Fruit fly (Drosophila melanogaster) Kc167 (cell line): ENCODE results near the gene Lcp65Ad.

Source experiments
- Myc ChIP-seq: fragments of >200 bp; optimal IDR thresholded peaks from 2 replicates; lab custom pipeline; 2017; ENCODE audit warnings: missing external identifiers
- Sin3A ChIP-seq: fragments of >200 bp; optimal IDR thresholded peaks from 2 replicates; lab custom pipeline; 2018; ENCODE audit warnings: missing external identifiers
- h ChIP-seq: fragments of >200 bp; optimal IDR thresholded peaks from 3 replicates; lab custom pipeline; 2018; ENCODE audit warnings: missing external identifiers
- insv ChIP-seq: fragments of >200 bp; optimal IDR thresholded peaks from 3 replicates; lab custom pipeline; 2018; ENCODE audit warnings: missing external identifiers
- psq ChIP-seq: fragments of >200 bp; optimal IDR thresholded peaks from 2 replicates; lab custom pipeline; 2017; ENCODE audit warnings: missing external identifiers
- ttk ChIP-seq: sonication (Bioruptor generic); optimal IDR thresholded peaks from 2 replicates; lab custom pipeline; 2017; ENCODE audit warnings: missing external identifiers

Gene Lcp65Ad

DNA sequence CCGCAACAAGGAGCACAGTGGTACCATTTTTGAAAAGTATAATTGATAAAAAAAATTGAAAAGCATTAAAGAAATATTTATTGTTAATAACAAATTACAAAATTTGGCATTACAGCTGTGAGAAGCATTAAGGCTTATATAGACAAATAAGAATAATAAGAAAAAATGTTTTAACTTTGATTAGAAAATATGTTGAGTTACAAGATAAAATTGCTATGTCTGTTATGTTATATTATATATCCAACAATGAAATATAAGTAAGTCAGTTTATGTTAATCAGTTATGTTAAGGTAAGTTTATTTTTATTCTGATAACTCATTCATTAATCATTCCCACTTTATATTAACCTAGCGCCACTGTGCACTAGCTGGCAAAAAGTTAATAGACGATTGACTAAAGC lies 16.7 kb downstream of the Lcp65Ad start:
- TF ChIP-seq ttk, result no peak
- no peak for TF ChIP-seq Sin3A (lab: Kevin White, UChicago)
- TF ChIP-seq h (lab: Kevin White, UChicago), result no peak
- TF ChIP-seq psq, result no peak
- no peak for TF ChIP-seq insv (lab: Kevin White, UChicago)
- TF ChIP-seq Myc (lab: Kevin White, UChicago), result no peak

dm6 chr3L:6160514-6160913 lies 17.3 kb downstream of the Lcp65Ad start, which contains the start of gene Cpr65Az:
Gene Cpr65Az, plus strand, starts transcription at chr3L:6160814.
- TF ChIP-seq psq, result no peak
- no peak for TF ChIP-seq h (lab: Kevin White, UChicago)
- no peak for TF ChIP-seq Sin3A (lab: Kevin White, UChicago)
- no peak for TF ChIP-seq ttk
- no peak for TF ChIP-seq insv (lab: Kevin White, UChicago)
- TF ChIP-seq Myc (lab: Kevin White, UChicago), result no peak

DNA sequence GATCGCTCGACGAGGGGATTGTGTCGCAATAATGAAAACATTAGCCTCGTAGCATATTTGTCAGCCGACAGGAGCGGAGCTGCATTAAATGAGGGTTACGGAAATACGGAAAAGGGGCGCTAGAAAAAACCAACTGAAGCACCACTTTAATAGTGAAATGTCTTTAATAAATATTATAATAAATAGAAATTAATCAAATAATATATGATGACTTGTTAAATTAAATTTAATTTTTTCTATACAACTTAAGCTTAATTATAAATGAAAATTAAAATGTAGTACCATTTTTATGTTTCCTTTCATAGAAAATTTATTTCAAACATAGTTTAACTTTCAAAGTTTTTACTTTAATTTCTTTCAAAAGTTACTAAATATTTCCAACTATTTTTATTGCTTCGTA lies 18.8 kb downstream of the Lcp65Ad start:
- TF ChIP-seq Sin3A (lab: Kevin White, UChicago), result no peak
- TF ChIP-seq insv (lab: Kevin White, UChicago), result no peak
- no peak for TF ChIP-seq Myc (lab: Kevin White, UChicago)
- TF ChIP-seq h (lab: Kevin White, UChicago), result no peak
- no peak for TF ChIP-seq psq
- TF ChIP-seq ttk, result no peak

DNA sequence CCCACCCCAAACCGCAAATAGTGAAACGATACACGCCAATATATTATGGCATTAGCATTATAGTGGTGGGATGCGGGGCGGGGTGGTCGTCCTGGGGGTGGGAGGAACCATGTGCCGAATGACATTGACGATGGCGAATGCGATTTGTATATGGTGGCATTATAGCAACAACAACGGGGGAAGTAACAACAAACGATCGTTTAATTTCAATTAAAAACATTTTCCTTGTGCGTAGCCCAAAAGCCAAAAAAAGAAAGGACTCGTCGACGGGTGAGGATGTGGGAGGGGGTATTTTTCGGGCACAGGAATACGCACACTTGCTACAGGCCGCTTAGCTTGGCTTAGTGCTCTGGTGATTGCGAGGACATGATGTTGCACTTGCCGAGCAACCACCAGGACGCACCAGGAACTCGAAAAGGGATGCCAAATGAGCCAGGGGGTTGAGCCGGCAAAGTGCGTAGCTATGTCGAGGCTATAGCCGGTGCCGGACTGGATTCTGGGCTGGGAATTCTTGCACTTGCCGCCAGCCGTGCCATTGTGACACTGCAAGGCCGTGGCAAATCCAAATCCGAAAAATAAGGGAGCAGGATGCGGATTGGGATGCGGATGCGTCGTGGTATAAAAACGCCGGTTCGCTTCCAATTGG lies 19.4 kb downstream of the Lcp65Ad start, which contains the start of gene Prdm13:
Gene Prdm13, plus strand, starts transcription at position 645 of the 646 bp plus-strand sequence.
- TF ChIP-seq h (lab: Kevin White, UChicago), result no peak

DNA sequence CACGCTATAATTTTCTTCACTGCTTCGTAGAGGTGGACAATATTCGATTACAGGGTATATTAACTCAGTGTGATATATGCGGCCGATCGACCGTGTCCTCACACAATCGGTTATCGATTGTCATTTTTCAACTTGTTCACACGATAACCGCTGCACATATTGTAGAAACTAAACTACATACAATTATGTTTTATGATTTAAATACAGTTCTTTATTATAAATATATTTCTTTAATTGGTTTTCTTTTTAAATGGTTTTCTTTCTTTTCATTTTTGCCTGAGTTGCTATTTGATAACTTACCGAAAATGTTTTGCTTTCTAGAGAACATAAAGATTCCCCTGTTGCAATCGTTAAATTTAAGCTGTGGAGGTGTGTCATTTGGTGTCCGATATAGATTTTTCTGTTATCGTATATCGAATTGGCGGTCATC lies 30.6 kb downstream of the Lcp65Ad start, which contains the start of the genes fmt and CG7376:
Gene fmt, minus strand, starts transcription at position 55 of the 430 bp plus-strand sequence.
Gene CG7376, plus strand, starts transcription at position 423 of the 430 bp plus-strand sequence.
- no peak for TF ChIP-seq h (lab: Kevin White, UChicago)
- no peak for TF ChIP-seq Sin3A (lab: Kevin White, UChicago)
- no peak for TF ChIP-seq insv (lab: Kevin White, UChicago)
- TF ChIP-seq ttk, result no peak
- TF ChIP-seq Myc (lab: Kevin White, UChicago), result no peak
- no peak for TF ChIP-seq psq

- TF ChIP-seq Myc (lab: Kevin White, UChicago) (no peak), psq (no peak), insv (lab: Kevin White, UChicago) (no peak), ttk (no peak), Sin3A (lab: Kevin White, UChicago) (no peak), h (lab: Kevin White, UChicago) (no peak)
Observed at dm6 chr3L:6181776-6182175, 38.6 kb downstream of the Lcp65Ad start, which contains the start of gene CG10274. Gene CG10274, minus strand, starts transcription at chr3L:6181829.

DNA sequence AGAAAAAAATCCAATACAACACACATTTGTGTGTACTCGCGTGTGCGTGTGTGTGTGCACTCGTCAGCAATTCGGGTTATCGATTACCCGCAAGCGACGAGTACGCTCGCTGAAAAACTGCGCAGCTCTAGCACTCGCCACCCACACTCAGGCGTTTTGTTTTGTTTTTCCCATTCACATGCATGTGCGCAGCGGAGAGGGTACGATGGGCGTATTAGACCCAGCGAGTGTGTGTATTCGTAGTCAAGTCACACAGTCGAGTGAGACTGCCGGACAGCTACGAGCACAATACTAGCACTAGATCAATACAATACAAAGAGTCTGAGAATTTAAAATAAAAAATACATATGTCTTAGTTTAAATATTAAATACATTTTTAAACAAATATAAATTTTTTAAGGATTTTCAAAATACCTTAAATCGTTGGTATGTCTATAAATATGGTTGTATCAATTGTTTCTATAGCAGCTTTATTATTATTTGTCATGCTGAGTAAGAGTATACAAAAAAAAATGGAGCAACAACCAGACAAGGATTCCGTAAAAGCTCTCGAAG lies 41.8 kb downstream of the Lcp65Ad start, which contains the start of the genes D19B and CG43293:
Gene D19B, minus strand, starts transcription at position 37 of the 555 bp plus-strand sequence.
Gene CG43293, plus strand, starts transcription at position 306 of the 555 bp plus-strand sequence.
- TF ChIP-seq psq (no peak), insv (lab: Kevin White, UChicago) (no peak), Myc (lab: Kevin White, UChicago) (no peak), h (lab: Kevin White, UChicago) (no peak), Sin3A (lab: Kevin White, UChicago) (no peak), ttk (no peak)

dm6 chr3L:6188995-6189927 lies 46.1 kb downstream of the Lcp65Ad start, which contains the start of the genes D19A and CG7386:
Gene D19A, minus strand, starts transcription at chr3L:6189123.
Gene CG7386, plus strand, starts transcription at chr3L:6189745.
- no peak for TF ChIP-seq Sin3A (lab: Kevin White, UChicago)
- no peak for TF ChIP-seq Myc (lab: Kevin White, UChicago)
- no peak for TF ChIP-seq insv (lab: Kevin White, UChicago)
- no peak for TF ChIP-seq ttk
- no peak for TF ChIP-seq psq
- no peak for TF ChIP-seq h (lab: Kevin White, UChicago)

- no peak for TF ChIP-seq Sin3A (lab: Kevin White, UChicago)
- TF ChIP-seq psq, result no peak
- no peak for TF ChIP-seq h (lab: Kevin White, UChicago)
- no peak for TF ChIP-seq insv (lab: Kevin White, UChicago)
- TF ChIP-seq ttk, result no peak
- TF ChIP-seq Myc (lab: Kevin White, UChicago), result no peak
Observed at dm6 chr3L:6192822-6193555, 49.8 kb downstream of the Lcp65Ad start, which contains the start of the genes Sf3b6 and Tnpo. Gene Sf3b6, minus strand, starts transcription at chr3L:6193179. Gene Tnpo, plus strand, starts transcription at chr3L:6193480.
